Fruit fly (Drosophila melanogaster) whole organism, embryonic: ENCODE data around the gene CG6195.

Source experiments
- Antp ChIP-seq: fragments of 200-800 bp; sonication (Bioruptor generic); optimal IDR thresholded peaks from 3 replicates; lab custom pipeline; 2016; ENCODE audit warnings: missing biosample characterization, missing genetic modification characterization
- CG10979 ChIP-seq: fragments of 200-800 bp; sonication (Bioruptor generic); optimal IDR thresholded peaks from 2 replicates; lab custom pipeline; 2018; ENCODE audit warnings: missing biosample characterization, mild to moderate bottlenecking, missing genetic modification characterization, moderate library complexity
- CG1233 ChIP-seq: fragments of 200-800 bp; sonication (Bioruptor generic); optimal IDR thresholded peaks from 4 replicates; lab custom pipeline; 2018; ENCODE audit warnings: missing biosample characterization, mild to moderate bottlenecking, missing genetic modification characterization
- CG13287 ChIP-seq: fragments of 200-800 bp; sonication (Bioruptor generic); IDR thresholded peaks from 2 replicates; pipeline ENCODE4 v1.3.6; 2022; ENCODE audit warnings: missing biosample characterization, missing genetic modification characterization; ENCODE audit not compliant: partially characterized antibody
- CG13424 ChIP-seq: fragments of 200-800 bp; sonication (Bioruptor generic); optimal IDR thresholded peaks from 2 replicates; lab custom pipeline; 2019; ENCODE audit warnings: missing biosample characterization, mild to moderate bottlenecking, missing genetic modification characterization, moderate library complexity
- CG18011 ChIP-seq: fragments of 200-800 bp; sonication (Bioruptor generic); optimal IDR thresholded peaks from 2 replicates; lab custom pipeline; 2017; ENCODE audit warnings: missing biosample characterization, missing genetic modification characterization, mild to moderate bottlenecking, moderate library complexity, missing genotype
- CG18262 ChIP-seq: fragments of 200-800 bp; optimal IDR thresholded peaks from 3 replicates; lab custom pipeline; 2019; ENCODE audit warnings: missing biosample characterization, mild to moderate bottlenecking, missing genetic modification characterization, moderate library complexity
- CG18764 ChIP-seq: fragments of 200-800 bp; sonication (Bioruptor generic); optimal IDR thresholded peaks from 3 replicates; lab custom pipeline; 2016; ENCODE audit warnings: missing biosample characterization, missing genetic modification characterization
- CG2199 ChIP-seq: fragments of 200-800 bp; sonication (Bioruptor generic); IDR thresholded peaks from 3 replicates; pipeline ENCODE4 v1.3.6; 2022; ENCODE audit warnings: missing biosample characterization, missing genetic modification characterization
- CG30020 ChIP-seq: fragments of 200-800 bp; optimal IDR thresholded peaks from 2 replicates; lab custom pipeline; 2019; ENCODE audit warnings: missing biosample characterization, mild to moderate bottlenecking, missing genetic modification characterization, moderate library complexity
- CG34224 ChIP-seq: fragments of 200-800 bp; sonication (Bioruptor generic); IDR thresholded peaks from 3 replicates; pipeline ENCODE4 v1.3.6; 2022; ENCODE audit warnings: missing biosample characterization, missing genetic modification characterization; ENCODE audit not compliant: partially characterized antibody
- CG4360 ChIP-seq: fragments of 200-800 bp; sonication (Bioruptor generic); IDR thresholded peaks from 2 replicates; pipeline ENCODE4 v1.3.6; 2022; ENCODE audit warnings: missing biosample characterization, missing genetic modification characterization
- CG6254 ChIP-seq: fragments of 200-800 bp; sonication (Bioruptor generic); optimal IDR thresholded peaks from 3 replicates; lab custom pipeline; 2017; ENCODE audit warnings: mild to moderate bottlenecking, missing biosample characterization, missing genetic modification reagents, missing genetic modification characterization
- CG6272 ChIP-seq: fragments of 200-800 bp; sonication (Bioruptor generic); IDR thresholded peaks from 2 replicates; pipeline ENCODE4 v1.3.6; 2022; ENCODE audit warnings: missing biosample characterization, missing genetic modification characterization
- CG7556 ChIP-seq: fragments of 200-800 bp; sonication (Bioruptor generic); optimal IDR thresholded peaks from 2 replicates; lab custom pipeline; 2017; ENCODE audit warnings: missing biosample characterization, mild to moderate bottlenecking, missing genetic modification characterization
- CG7928 ChIP-seq: fragments of 200-800 bp; sonication (Bioruptor generic); optimal IDR thresholded peaks from 2 replicates; lab custom pipeline; 2017; ENCODE audit warnings: missing biosample characterization, mild to moderate bottlenecking, missing genetic modification characterization
- CG8388 ChIP-seq: fragments of 200-800 bp; sonication (Bioruptor generic); optimal IDR thresholded peaks from 2 replicates; lab custom pipeline; 2019; ENCODE audit warnings: missing biosample characterization, mild to moderate bottlenecking, missing genetic modification characterization, moderate library complexity
- CHES-1-like ChIP-seq: fragments of 200-800 bp; sonication (Bioruptor generic); optimal IDR thresholded peaks from 2 replicates; lab custom pipeline; 2016; ENCODE audit warnings: missing biosample characterization, missing genetic modification characterization
- CTCF ChIP-seq: fragments of 200-800 bp; sonication (Bioruptor generic); optimal IDR thresholded peaks from 2 replicates; lab custom pipeline; 2017; ENCODE audit warnings: missing biosample characterization, mild to moderate bottlenecking, missing genetic modification characterization, moderate library complexity
- Camta ChIP-seq: fragments of 200-800 bp; sonication (Bioruptor generic); optimal IDR thresholded peaks from 2 replicates; lab custom pipeline; 2016; ENCODE audit warnings: missing biosample characterization, missing genetic modification characterization
- CrebB ChIP-seq: fragments of 200-800 bp; sonication (Bioruptor generic); optimal IDR thresholded peaks from 3 replicates; lab custom pipeline; 2018; ENCODE audit warnings: missing biosample characterization, mild to moderate bottlenecking, missing genetic modification characterization
- Dip2 ChIP-seq: fragments of 200-800 bp; sonication (Bioruptor generic); IDR thresholded peaks from 2 replicates; pipeline ENCODE4 v1.3.6; 2022; ENCODE audit warnings: missing biosample characterization, missing genetic modification characterization
- Drgx ChIP-seq: fragments of 200-800 bp; sonication (Bioruptor generic); IDR thresholded peaks from 2 replicates; pipeline ENCODE4 v1.3.6; 2022; ENCODE audit warnings: missing biosample characterization, missing genetic modification characterization
- ERR ChIP-seq: fragments of 200-800 bp; sonication (Bioruptor generic); optimal IDR thresholded peaks from 2 replicates; lab custom pipeline; 2016; ENCODE audit warnings: missing biosample characterization, missing genetic modification characterization
- Fer2 ChIP-seq: fragments of 200-800 bp; sonication (Bioruptor generic); optimal IDR thresholded peaks from 2 replicates; lab custom pipeline; 2018; ENCODE audit warnings: missing biosample characterization, mild to moderate bottlenecking, missing genetic modification characterization, moderate library complexity
- Mes4 ChIP-seq: fragments of 200-800 bp; sonication (Bioruptor generic); optimal IDR thresholded peaks from 2 replicates; lab custom pipeline; 2016; ENCODE audit warnings: missing biosample characterization, missing genetic modification characterization
- Rfx ChIP-seq: fragments of 200-800 bp; sonication (Bioruptor generic); IDR thresholded peaks from 2 replicates; pipeline ENCODE4 v1.3.6; 2022; ENCODE audit warnings: missing biosample characterization, missing genetic modification characterization
- Side ChIP-seq: fragments of 200-800 bp; sonication (Bioruptor generic); optimal IDR thresholded peaks from 2 replicates; lab custom pipeline; 2016; ENCODE audit warnings: missing biosample characterization, missing genetic modification characterization
- Taf1 ChIP-seq: fragments of 200-800 bp; sonication (Bioruptor generic); IDR thresholded peaks from 2 replicates; pipeline ENCODE4 v1.3.6; 2022; ENCODE audit warnings: missing biosample characterization, missing genetic modification characterization
- Trl ChIP-seq, 3 experiments: fragments of >200 bp in 2 of 3; fragments of 200-800 bp in 1 of 3; sonication (Bioruptor generic) in 1 of 3; optimal IDR thresholded peaks; 2 replicates in 1 of 3; 3 replicates in 2 of 3; lab custom pipeline; 2016 to 2017; ENCODE audit warnings: missing biosample characterization in 1 of 3, missing genetic modification characterization in 1 of 3
- Xbp1 ChIP-seq: fragments of 200-800 bp; sonication (Bioruptor generic); optimal IDR thresholded peaks from 3 replicates; lab custom pipeline; 2016; ENCODE audit warnings: missing biosample characterization, mild to moderate bottlenecking, missing genetic modification characterization
- amos ChIP-seq: fragments of 200-800 bp; sonication (Bioruptor generic); IDR thresholded peaks from 2 replicates; pipeline ENCODE4 v1.3.6; 2022; ENCODE audit warnings: missing biosample characterization, missing genetic modification characterization; ENCODE audit not compliant: partially characterized antibody
- ara ChIP-seq: fragments of 200-800 bp; sonication (Bioruptor generic); IDR thresholded peaks from 2 replicates; pipeline ENCODE4 v1.3.6; 2022; ENCODE audit warnings: missing biosample characterization, missing genetic modification characterization
- br ChIP-seq: fragments of >200 bp; optimal IDR thresholded peaks from 2 replicates; lab custom pipeline; 2017
- crol ChIP-seq: fragments of 200-800 bp; sonication (Bioruptor generic); IDR thresholded peaks from 2 replicates; pipeline ENCODE4 v1.3.6; 2022; ENCODE audit warnings: missing biosample characterization, missing genetic modification characterization
- disco-r ChIP-seq: fragments of 200-800 bp; sonication (Bioruptor generic); optimal IDR thresholded peaks from 2 replicates; lab custom pipeline; 2016; ENCODE audit warnings: missing biosample characterization, missing genetic modification characterization
- fd102C ChIP-seq: fragments of 200-800 bp; sonication (Bioruptor generic); optimal IDR thresholded peaks from 2 replicates; lab custom pipeline; 2018; ENCODE audit warnings: missing biosample characterization, mild to moderate bottlenecking, missing genetic modification characterization, moderate library complexity
- inv ChIP-seq: fragments of 200-800 bp; sonication (Bioruptor generic); IDR thresholded peaks from 2 replicates; pipeline ENCODE4 v1.3.6; 2022; ENCODE audit warnings: missing biosample characterization, missing genetic modification characterization; ENCODE audit not compliant: partially characterized antibody
- kah ChIP-seq: fragments of 200-800 bp; sonication (Bioruptor generic); optimal IDR thresholded peaks from 2 replicates; lab custom pipeline; 2018; ENCODE audit warnings: missing biosample characterization, mild to moderate bottlenecking, missing genetic modification characterization
- klu ChIP-seq: fragments of 200-800 bp; sonication (Bioruptor generic); IDR thresholded peaks from 2 replicates; pipeline ENCODE4 v1.3.6; 2022; ENCODE audit warnings: missing biosample characterization, missing genetic modification characterization
- lbe ChIP-seq: fragments of 200-800 bp; sonication (Bioruptor generic); optimal IDR thresholded peaks from 2 replicates; lab custom pipeline; 2016; ENCODE audit warnings: missing biosample characterization, mild to moderate bottlenecking, missing genetic modification characterization
- nerfin-2 ChIP-seq: fragments of 200-800 bp; sonication (Bioruptor generic); IDR thresholded peaks from 2 replicates; pipeline ENCODE4 v1.3.6; 2022; ENCODE audit warnings: missing biosample characterization, missing genetic modification characterization; ENCODE audit not compliant: partially characterized antibody
- odd ChIP-seq: fragments of 200-800 bp; sonication (Bioruptor generic); optimal IDR thresholded peaks from 2 replicates; lab custom pipeline; 2017; ENCODE audit warnings: missing biosample characterization, mild to moderate bottlenecking, missing genetic modification characterization
- repo ChIP-seq: fragments of 200-800 bp; sonication (Bioruptor generic); optimal IDR thresholded peaks from 2 replicates; lab custom pipeline; 2016; ENCODE audit warnings: missing biosample characterization, missing genetic modification characterization
- rib ChIP-seq: fragments of 200-800 bp; sonication (Bioruptor generic); IDR thresholded peaks from 2 replicates; pipeline ENCODE4 v1.3.6; 2022; ENCODE audit warnings: missing biosample characterization, missing genetic modification characterization
- run ChIP-seq: fragments of 200-800 bp; sonication (Bioruptor generic); optimal IDR thresholded peaks from 3 replicates; lab custom pipeline; 2018; ENCODE audit warnings: missing biosample characterization, mild to moderate bottlenecking, missing genetic modification characterization
- sens ChIP-seq: fragments of 200-800 bp; sonication (Bioruptor generic); peaks from one replicate; lab custom pipeline; 2016; ENCODE audit warnings: missing biosample characterization, missing genetic modification characterization
- sisA ChIP-seq: fragments of 200-800 bp; sonication (Bioruptor generic); IDR thresholded peaks from 2 replicates; pipeline ENCODE4 v1.3.6; 2022; ENCODE audit warnings: missing biosample characterization, missing genetic modification characterization
- so ChIP-seq: fragments of 200-800 bp; sonication (Bioruptor generic); IDR thresholded peaks from 3 replicates; pipeline ENCODE4 v1.3.6; 2022; ENCODE audit warnings: missing biosample characterization, missing genetic modification characterization
- tgo ChIP-seq: fragments of 200-800 bp; sonication (Bioruptor generic); IDR thresholded peaks from 3 replicates; pipeline ENCODE4 v1.3.6; 2022; ENCODE audit warnings: missing biosample characterization, missing genetic modification characterization
- zfh1 ChIP-seq: fragments of 200-800 bp; sonication (Bioruptor generic); IDR thresholded peaks from 3 replicates; pipeline ENCODE4 v1.3.6; 2022; ENCODE audit warnings: missing biosample characterization, missing genetic modification characterization

CG6195 gene

DNA sequence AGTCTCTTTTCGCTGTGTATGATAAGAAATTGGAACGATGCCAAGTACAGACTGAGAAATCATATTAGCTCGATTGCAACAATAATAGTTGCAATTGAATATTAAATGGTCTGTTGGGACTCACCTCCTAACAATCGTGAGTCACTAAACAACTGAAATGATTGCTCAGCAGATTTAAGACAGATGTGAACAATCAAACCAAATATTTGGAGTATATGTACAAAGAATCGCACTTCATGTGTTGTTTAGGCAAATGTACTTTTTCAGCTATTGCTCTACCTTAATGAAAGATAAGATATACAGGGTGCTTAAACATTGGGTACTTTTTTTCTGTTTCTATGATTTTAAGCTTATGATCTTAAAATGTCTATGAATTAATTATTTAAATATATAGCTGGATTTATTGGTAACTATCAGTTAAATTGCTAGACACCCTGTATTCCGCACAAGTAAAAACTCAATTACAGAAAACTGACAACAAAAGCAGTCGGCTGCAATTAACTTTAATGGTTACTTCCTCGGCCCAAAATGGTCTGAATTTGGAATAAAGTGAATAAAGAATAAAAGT lies 6.6 kb downstream of the CG6195 start (continued):
- peak; percentile 93 for TF ChIP-seq CG13424 (tag; lab: Kevin White, UChicago)
- peak; percentile 90 for TF ChIP-seq tgo (GFP tag; lab: Robert Waterston, UW)
- no peak for TF ChIP-seq CG6272 (GFP tag; lab: Robert Waterston, UW)
- peak; percentile 91 for TF ChIP-seq Drgx (GFP tag; lab: Robert Waterston, UW)
- peak; percentile 96 for TF ChIP-seq sens
- 0 out of 3 replicates have a peak, but pooled peaks have one; percentile 65 for TF ChIP-seq CG2199 (GFP tag; lab: Robert Waterston, UW)
- no peak for TF ChIP-seq CHES-1-like (GFP tag; lab: Kevin White, UChicago)
- no peak for TF ChIP-seq CG13287
- TF ChIP-seq Antp (GFP tag; lab: Kevin White, UChicago): peak; percentile 30
- TF ChIP-seq ERR (GFP tag; lab: Kevin White, UChicago): peak; percentile 31
- TF ChIP-seq crol (GFP tag; lab: Robert Waterston, UW): no peak
- TF ChIP-seq CTCF: peak; percentile 36
- TF ChIP-seq br: no peak
- TF ChIP-seq so (GFP tag; lab: Robert Waterston, UW): peak; percentile 82
- peak; percentile 23 for TF ChIP-seq CG30020 (tag; lab: Kevin White, UChicago)
- peak; percentile 88 for TF ChIP-seq CG1233
- peak; percentile 82 for TF ChIP-seq lbe (GFP tag; lab: Kevin White, UChicago)
- TF ChIP-seq CG7928: peak; percentile 42
- peak; percentile 87 for TF ChIP-seq CG18262
- TF ChIP-seq odd (GFP tag; lab: Kevin White, UChicago): peak; percentile 87
- TF ChIP-seq klu (GFP tag; lab: Robert Waterston, UW): peak; percentile 42; the same call in 1 of the 2 replicates
- peak; percentile 86 for TF ChIP-seq ara (GFP tag; lab: Robert Waterston, UW)
- TF ChIP-seq repo (GFP tag; lab: Kevin White, UChicago): no peak
- TF ChIP-seq CG18011 (GFP tag; lab: Kevin White, UChicago): peak; percentile 19
- TF ChIP-seq CG8388 (GFP tag; lab: Kevin White, UChicago): peak; percentile 85
- peak; percentile 84 for TF ChIP-seq CG6254
- peak; percentile 83 for TF ChIP-seq CrebB (tag; lab: Kevin White, UChicago)
- TF ChIP-seq Xbp1: peak; percentile 82
- peak; percentile 56 for TF ChIP-seq Camta (GFP tag; lab: Kevin White, UChicago)
- TF ChIP-seq Taf1 (GFP tag; lab: Robert Waterston, UW): peak; percentile 83
- TF ChIP-seq CG10979 (tag; lab: Kevin White, UChicago): peak; percentile 88
- TF ChIP-seq CG4360 (GFP tag; lab: Robert Waterston, UW): peak; percentile 60
- TF ChIP-seq disco-r: peak; percentile 28
- TF ChIP-seq Fer2 (tag; lab: Kevin White, UChicago): peak; percentile 89
- no peak for TF ChIP-seq Dip2 (GFP tag; lab: Robert Waterston, UW)
- peak; percentile 19 for TF ChIP-seq Mes4
- peak; percentile 59; the same call in 1 of the 2 replicates for TF ChIP-seq sisA (GFP tag; lab: Robert Waterston, UW)
- TF ChIP-seq CG34224 (GFP tag; lab: Robert Waterston, UW): no peak
- TF ChIP-seq fd102C (GFP tag; lab: Kevin White, UChicago): no peak
- TF ChIP-seq Side (GFP tag; lab: Kevin White, UChicago): peak; percentile 8
- peak; percentile 90 for TF ChIP-seq zfh1 (GFP tag; lab: Robert Waterston, UW)
- no peak for TF ChIP-seq amos (GFP tag; lab: Robert Waterston, UW)
- TF ChIP-seq CG7556 (GFP tag; lab: Kevin White, UChicago): peak; percentile 82
- peak; percentile 70 for TF ChIP-seq rib (GFP tag; lab: Robert Waterston, UW)
- TF ChIP-seq CG18764: peak; percentile 56
- no peak for TF ChIP-seq inv
- TF ChIP-seq run (tag; lab: Kevin White, UChicago): peak; percentile 85
- TF ChIP-seq Trl (optimal IDR thresholded peaks at IDR 0.05; lab: Kevin White, UChicago): no peak
- TF ChIP-seq Trl (GFP tag; optimal IDR thresholded peaks at IDR 0.05; lab: Kevin White, UChicago): no peak
- no peak for TF ChIP-seq nerfin-2
- peak; percentile 85 for TF ChIP-seq kah
- TF ChIP-seq Rfx (GFP tag; lab: Robert Waterston, UW): peak; percentile 91
